Fruit fly (Drosophila melanogaster) whole organism, embryonic: ENCODE data around the gene CG7878.
A peak's percentile ranks its signal among the peaks of the same experiment; 100 is the strongest.

Source experiments
- B-H2 ChIP-seq: fragments of 200-800 bp; sonication (Bioruptor generic); optimal IDR thresholded peaks from 2 replicates; lab custom pipeline; 2018; ENCODE audit warnings: missing biosample characterization, mild to moderate bottlenecking, missing genetic modification characterization
- CG10267 ChIP-seq: fragments of 200-800 bp; sonication (Bioruptor generic); optimal IDR thresholded peaks from 2 replicates; lab custom pipeline; 2018; ENCODE audit warnings: missing biosample characterization, mild to moderate bottlenecking, missing genetic modification characterization, moderate library complexity
- CG12219 ChIP-seq: fragments of 200-800 bp; sonication (Bioruptor generic); optimal IDR thresholded peaks from 3 replicates; lab custom pipeline; 2018; ENCODE audit warnings: missing biosample characterization, mild to moderate bottlenecking, missing genetic modification characterization
- CG12236 ChIP-seq: fragments of 200-800 bp; sonication (Bioruptor generic); optimal IDR thresholded peaks from 2 replicates; lab custom pipeline; 2016; ENCODE audit warnings: missing biosample characterization, missing genetic modification characterization
- CG12744 ChIP-seq: fragments of 200-800 bp; sonication (Bioruptor generic); optimal IDR thresholded peaks from 2 replicates; lab custom pipeline; 2016; ENCODE audit warnings: missing biosample characterization, missing genetic modification characterization
- CG14667 ChIP-seq: fragments of 200-800 bp; sonication (Bioruptor generic); IDR thresholded peaks from 2 replicates; pipeline ENCODE4 v1.3.6; 2022; ENCODE audit warnings: missing biosample characterization, missing genetic modification characterization
- CG15269 ChIP-seq: fragments of 200-800 bp; sonication (Bioruptor generic); optimal IDR thresholded peaks from 2 replicates; lab custom pipeline; 2018; ENCODE audit warnings: missing biosample characterization, mild to moderate bottlenecking, missing genetic modification characterization, moderate library complexity
- CG1529 ChIP-seq: fragments of 200-800 bp; sonication (Bioruptor generic); optimal IDR thresholded peaks from 3 replicates; lab custom pipeline; 2018; ENCODE audit warnings: missing biosample characterization, missing genetic modification characterization
- CG17385 ChIP-seq: fragments of 200-800 bp; sonication (Bioruptor generic); optimal IDR thresholded peaks from 3 replicates; lab custom pipeline; 2018; ENCODE audit warnings: missing biosample characterization, mild to moderate bottlenecking, missing genetic modification characterization
- CG17802 ChIP-seq: fragments of 200-800 bp; sonication (Bioruptor generic); optimal IDR thresholded peaks from 2 replicates; lab custom pipeline; 2018; ENCODE audit warnings: missing biosample characterization, mild to moderate bottlenecking, missing genetic modification characterization, moderate library complexity
- CG2116 ChIP-seq: fragments of 200-800 bp; sonication (Bioruptor generic); optimal IDR thresholded peaks from 3 replicates; lab custom pipeline; 2018; ENCODE audit warnings: missing biosample characterization, mild to moderate bottlenecking, missing genetic modification characterization
- CG3281 ChIP-seq: fragments of 200-800 bp; sonication (Bioruptor generic); optimal IDR thresholded peaks from 3 replicates; lab custom pipeline; 2017; ENCODE audit warnings: missing biosample characterization, mild to moderate bottlenecking, missing genetic modification characterization
- CG3726 ChIP-seq: fragments of 200-800 bp; sonication (Bioruptor generic); IDR thresholded peaks from 3 replicates; pipeline ENCODE4, ENCODE4 v1.3.6; 2022; ENCODE audit warnings: missing biosample characterization, missing genetic modification characterization
- CG4282 ChIP-seq: fragments of 200-800 bp; sonication (Bioruptor generic); optimal IDR thresholded peaks from 2 replicates; lab custom pipeline; 2016; ENCODE audit warnings: missing biosample characterization, missing genetic modification characterization
- CG43689 ChIP-seq: fragments of 200-800 bp; sonication (Bioruptor generic); IDR thresholded peaks from 2 replicates; pipeline ENCODE4 v1.3.6; 2022; ENCODE audit warnings: missing biosample characterization, missing genetic modification characterization
- CG4424 ChIP-seq: fragments of 200-800 bp; sonication (Bioruptor generic); optimal IDR thresholded peaks from 3 replicates; lab custom pipeline; 2016; ENCODE audit warnings: missing biosample characterization, missing genetic modification characterization
- CG4854 ChIP-seq: fragments of 200-800 bp; sonication (Bioruptor generic); optimal IDR thresholded peaks from 2 replicates; lab custom pipeline; 2016; ENCODE audit warnings: missing biosample characterization, missing genetic modification characterization, inconsistent platforms
- CG6254 ChIP-seq: fragments of 200-800 bp; sonication (Bioruptor generic); optimal IDR thresholded peaks from 3 replicates; lab custom pipeline; 2017; ENCODE audit warnings: mild to moderate bottlenecking, missing biosample characterization, missing genetic modification reagents, missing genetic modification characterization
- CG6813 ChIP-seq: fragments of 200-800 bp; sonication (Bioruptor generic); optimal IDR thresholded peaks from 2 replicates; lab custom pipeline; 2017; ENCODE audit warnings: missing biosample characterization, missing genetic modification characterization, mild to moderate bottlenecking, moderate library complexity, missing genetic modification reagents
- CG7556 ChIP-seq: fragments of 200-800 bp; sonication (Bioruptor generic); optimal IDR thresholded peaks from 2 replicates; lab custom pipeline; 2017; ENCODE audit warnings: missing biosample characterization, mild to moderate bottlenecking, missing genetic modification characterization
- CG7987 ChIP-seq: fragments of 200-800 bp; sonication (Bioruptor generic); optimal IDR thresholded peaks from 2 replicates; lab custom pipeline; 2018; ENCODE audit warnings: missing biosample characterization, mild to moderate bottlenecking, missing genetic modification characterization, moderate library complexity
- CG8944 ChIP-seq: fragments of 200-800 bp; sonication (Bioruptor generic); optimal IDR thresholded peaks from 3 replicates; lab custom pipeline; 2016; ENCODE audit warnings: missing biosample characterization, missing genetic modification characterization
- CG9609 ChIP-seq: fragments of 200-800 bp; sonication (Bioruptor generic); optimal IDR thresholded peaks from 3 replicates; lab custom pipeline; 2016; ENCODE audit warnings: missing biosample characterization, missing genetic modification characterization
- CG9727 ChIP-seq: fragments of 200-800 bp; sonication (Bioruptor generic); optimal IDR thresholded peaks from 3 replicates; lab custom pipeline; 2017; ENCODE audit warnings: missing biosample characterization, mild to moderate bottlenecking, missing genetic modification characterization
- Camta ChIP-seq: fragments of 200-800 bp; sonication (Bioruptor generic); optimal IDR thresholded peaks from 2 replicates; lab custom pipeline; 2016; ENCODE audit warnings: missing biosample characterization, missing genetic modification characterization
- CkIIα-i1 ChIP-seq: fragments of 200-800 bp; sonication (Bioruptor generic); IDR thresholded peaks from 2 replicates; pipeline ENCODE4 v1.3.6; 2022; ENCODE audit warnings: missing biosample characterization, missing genetic modification characterization
- D ChIP-seq, 2 experiments: fragments of 200-800 bp in 1 of 2; fragments of >200 bp in 1 of 2; sonication (Bioruptor generic) in 1 of 2; optimal IDR thresholded peaks; 2 replicates in 1 of 2; 3 replicates in 1 of 2; lab custom pipeline; 2017; ENCODE audit warnings: mild to moderate bottlenecking in 1 of 2, missing biosample characterization in 1 of 2, missing genetic modification characterization in 1 of 2, missing genetic modification reagents in 1 of 2
- Dad ChIP-seq: fragments of 200-800 bp; sonication (Bioruptor generic); optimal IDR thresholded peaks from 3 replicates; lab custom pipeline; 2016; ENCODE audit warnings: missing biosample characterization, missing genetic modification characterization
- Dek ChIP-seq: fragments of 200-800 bp; sonication (Bioruptor generic); optimal IDR thresholded peaks from 3 replicates; lab custom pipeline; 2019; ENCODE audit warnings: missing biosample characterization, mild to moderate bottlenecking, missing genetic modification characterization, moderate library complexity
- Drgx ChIP-seq: fragments of 200-800 bp; sonication (Bioruptor generic); IDR thresholded peaks from 2 replicates; pipeline ENCODE4 v1.3.6; 2022; ENCODE audit warnings: missing biosample characterization, missing genetic modification characterization
- Hr39 ChIP-seq: fragments of >200 bp; optimal IDR thresholded peaks from 2 replicates; lab custom pipeline; 2017
- MTF-1 ChIP-seq: fragments of 200-800 bp; sonication (Bioruptor generic); optimal IDR thresholded peaks from 2 replicates; lab custom pipeline; 2018; ENCODE audit warnings: missing biosample characterization, mild to moderate bottlenecking, missing genetic modification characterization, borderline replicate concordance
- Optix ChIP-seq: fragments of 200-800 bp; sonication (Bioruptor generic); IDR thresholded peaks from 3 replicates; pipeline ENCODE4 v1.3.6; 2022; ENCODE audit warnings: missing biosample characterization, missing genetic modification characterization
- Sox102F ChIP-seq: fragments of 200-800 bp; sonication (Bioruptor generic); optimal IDR thresholded peaks from 2 replicates; lab custom pipeline; 2018; ENCODE audit warnings: missing biosample characterization, mild to moderate bottlenecking, missing genetic modification characterization, moderate library complexity
- Spps ChIP-seq: fragments of 200-800 bp; sonication (Bioruptor generic); optimal IDR thresholded peaks from 2 replicates; lab custom pipeline; 2018; ENCODE audit warnings: missing biosample characterization, mild to moderate bottlenecking, missing genetic modification characterization
- al ChIP-seq: fragments of 200-800 bp; sonication (Bioruptor generic); IDR thresholded peaks from 2 replicates; pipeline ENCODE4 v1.3.6; 2022; ENCODE audit warnings: missing biosample characterization, missing genetic modification characterization
- ato ChIP-seq: fragments of 200-800 bp; sonication (Bioruptor generic); IDR thresholded peaks from 2 replicates; pipeline ENCODE4 v1.3.6; 2022; ENCODE audit warnings: missing biosample characterization, missing genetic modification characterization; ENCODE audit not compliant: partially characterized antibody
- bab2 ChIP-seq: fragments of 200-800 bp; sonication (Bioruptor generic); optimal IDR thresholded peaks from 2 replicates; lab custom pipeline; 2016; ENCODE audit warnings: missing biosample characterization, missing genetic modification characterization
- bowl ChIP-seq: fragments of 200-800 bp; sonication (Bioruptor generic); IDR thresholded peaks from 2 replicates; pipeline ENCODE4 v1.3.6; 2022; ENCODE audit warnings: missing biosample characterization, missing genetic modification characterization
- cas ChIP-seq: fragments of 200-800 bp; sonication (Bioruptor generic); IDR thresholded peaks from 2 replicates; pipeline ENCODE4 v1.3.6; 2022; ENCODE audit warnings: missing biosample characterization, missing genetic modification characterization
- chn ChIP-seq: fragments of 200-800 bp; sonication (Bioruptor generic); optimal IDR thresholded peaks from 2 replicates; lab custom pipeline; 2016; ENCODE audit warnings: missing biosample characterization, missing genetic modification characterization
- nom ChIP-seq: fragments of 200-800 bp; sonication (Bioruptor generic); optimal IDR thresholded peaks from 2 replicates; lab custom pipeline; 2017; ENCODE audit warnings: missing biosample characterization, missing genetic modification characterization, mild to moderate bottlenecking, moderate library complexity, missing genetic modification reagents
- p53 ChIP-seq: fragments of 200-800 bp; sonication (Bioruptor generic); optimal IDR thresholded peaks from 2 replicates; lab custom pipeline; 2016; ENCODE audit warnings: missing biosample characterization, missing genetic modification characterization
- pnt ChIP-seq: fragments of 200-800 bp; sonication (Bioruptor generic); optimal IDR thresholded peaks from 3 replicates; lab custom pipeline; 2016; ENCODE audit warnings: missing biosample characterization, missing genetic modification characterization
- schlank ChIP-seq: fragments of 200-800 bp; sonication (Bioruptor generic); optimal IDR thresholded peaks from 2 replicates; lab custom pipeline; 2018; ENCODE audit warnings: missing biosample characterization, mild to moderate bottlenecking, missing genetic modification characterization
- slp2 ChIP-seq: fragments of 200-800 bp; sonication (Bioruptor generic); optimal IDR thresholded peaks from 2 replicates; lab custom pipeline; 2016; ENCODE audit warnings: missing biosample characterization, missing genetic modification characterization
- so ChIP-seq: fragments of 200-800 bp; sonication (Bioruptor generic); IDR thresholded peaks from 3 replicates; pipeline ENCODE4 v1.3.6; 2022; ENCODE audit warnings: missing biosample characterization, missing genetic modification characterization
- vnd ChIP-seq: fragments of 200-800 bp; sonication (Bioruptor generic); IDR thresholded peaks from 3 replicates; pipeline ENCODE4 v1.3.6; 2022; ENCODE audit warnings: missing biosample characterization, missing genetic modification characterization; ENCODE audit not compliant: partially characterized antibody
- vvl ChIP-seq: fragments of 200-800 bp; sonication (Bioruptor generic); IDR thresholded peaks from 2 replicates; pipeline ENCODE4 v1.3.6; 2022; ENCODE audit warnings: missing biosample characterization, missing genetic modification characterization

The CG7878 gene

DNA sequence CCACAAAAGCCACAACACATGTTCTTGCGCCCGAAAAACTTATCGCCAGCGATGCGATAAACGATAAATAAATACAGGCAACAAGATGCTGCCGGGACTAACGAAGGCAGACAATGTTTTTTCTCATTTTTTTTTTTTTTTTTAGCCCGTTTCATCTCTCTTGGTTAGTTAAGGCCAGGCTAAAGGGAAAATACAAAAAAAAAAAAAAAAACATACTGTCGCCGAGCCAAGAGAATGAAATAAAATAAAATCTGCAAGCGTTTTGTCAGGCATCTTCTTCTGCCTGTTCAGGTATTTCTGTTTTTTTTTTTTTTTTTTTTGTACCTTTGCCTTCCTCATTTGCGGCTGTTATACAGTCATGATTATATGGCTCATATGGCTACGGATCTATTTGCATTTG lies 42.3 kb downstream of the CG7878 start:
- peak; percentile 73 for TF ChIP-seq nom
- TF ChIP-seq ato = no peak

DNA sequence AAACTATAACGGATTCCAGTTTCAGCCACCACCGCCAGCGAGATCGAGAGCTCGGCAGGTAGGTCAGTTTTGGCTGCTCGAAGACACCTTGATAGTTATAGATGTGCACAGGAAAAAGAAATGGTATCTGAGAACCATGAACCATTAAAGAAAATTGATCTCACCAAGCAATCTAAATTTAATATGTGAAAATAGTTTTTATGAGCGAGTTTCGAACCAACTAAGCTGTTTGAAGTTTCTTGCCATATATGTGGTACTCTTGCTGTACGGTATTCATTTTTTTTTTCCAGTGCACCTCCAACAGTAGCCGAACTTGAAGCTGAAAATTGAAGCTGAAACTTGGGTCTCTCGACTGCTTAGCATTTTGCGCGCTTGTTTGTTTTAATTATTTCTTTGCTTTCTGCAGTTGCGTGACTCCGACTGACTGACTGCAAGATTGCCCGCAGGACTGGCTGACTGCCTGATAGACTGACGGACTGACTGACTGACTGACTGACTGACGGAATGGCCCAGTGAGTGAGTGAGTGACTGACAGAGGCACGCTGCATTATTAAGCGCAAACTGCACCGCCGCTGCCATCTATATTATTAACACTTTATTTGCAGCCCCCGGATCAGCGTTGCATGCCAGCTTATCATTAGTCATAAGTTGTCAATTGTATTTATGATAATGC lies 49.1 kb downstream of the CG7878 start:
- TF ChIP-seq chn (GFP tag; lab: Kevin White, UChicago) = peak; percentile 6
- TF ChIP-seq CG3281 = no peak
- TF ChIP-seq Spps (tag; lab: Kevin White, UChicago) = no peak
- peak; percentile 39 for TF ChIP-seq CG10267 (tag; lab: Kevin White, UChicago)
- no peak for TF ChIP-seq Dad (GFP tag; lab: Kevin White, UChicago)
- no peak for TF ChIP-seq slp2
- no peak for TF ChIP-seq CG7556 (GFP tag; lab: Kevin White, UChicago)
- peak; percentile 30 for TF ChIP-seq CG1529 (GFP tag; lab: Kevin White, UChicago)
- no peak for TF ChIP-seq CG4282 (GFP tag; lab: Kevin White, UChicago)
- no peak for TF ChIP-seq CG43689 (GFP tag; lab: Robert Waterston, UW)
- TF ChIP-seq CG6813 (GFP tag; lab: Kevin White, UChicago) = no peak
- no peak for TF ChIP-seq CG9609 (GFP tag; lab: Kevin White, UChicago)
- TF ChIP-seq Hr39 = no peak
- TF ChIP-seq CG12744 (GFP tag; lab: Kevin White, UChicago) = no peak
- peak; percentile 42 for TF ChIP-seq CG4424
- no peak for TF ChIP-seq CG14667 (GFP tag; lab: Robert Waterston, UW)
- no peak for TF ChIP-seq Camta (GFP tag; lab: Kevin White, UChicago)
- TF ChIP-seq CG12236 (GFP tag; lab: Kevin White, UChicago) = no peak
- TF ChIP-seq CG17802 (tag; lab: Kevin White, UChicago) = no peak
- TF ChIP-seq cas (GFP tag; lab: Robert Waterston, UW) = no peak
- peak; percentile 5 for TF ChIP-seq bab2 (GFP tag; lab: Kevin White, UChicago)
- TF ChIP-seq p53 (GFP tag; lab: Kevin White, UChicago) = no peak
- TF ChIP-seq Drgx (GFP tag; lab: Robert Waterston, UW) = peak; percentile 62
- TF ChIP-seq vvl (GFP tag; lab: Robert Waterston, UW) = peak; percentile 74
- no peak for TF ChIP-seq CG4854 (GFP tag; lab: Kevin White, UChicago)
- TF ChIP-seq D (optimal IDR thresholded peaks at IDR 0.05; lab: Kevin White, UChicago) = no peak
- TF ChIP-seq D (GFP tag; optimal IDR thresholded peaks at IDR 0.05; lab: Kevin White, UChicago) = peak; percentile 9
- no peak for TF ChIP-seq Optix (GFP tag; lab: Robert Waterston, UW)
- TF ChIP-seq CG2116 (GFP tag; lab: Kevin White, UChicago) = no peak
- no peak for TF ChIP-seq bowl (GFP tag; lab: Robert Waterston, UW)
- no peak for TF ChIP-seq Dek (tag; lab: Kevin White, UChicago)
- peak; percentile 49 for TF ChIP-seq pnt (GFP tag; lab: Kevin White, UChicago)
- TF ChIP-seq schlank (tag; lab: Kevin White, UChicago) = no peak
- TF ChIP-seq CG3726 (GFP tag; lab: Robert Waterston, UW) = no peak
- no peak for TF ChIP-seq B-H2
- peak; percentile 40 for TF ChIP-seq CG15269 (tag; lab: Kevin White, UChicago)
- TF ChIP-seq vnd (GFP tag; lab: Robert Waterston, UW) = no peak
- peak; percentile 39 for TF ChIP-seq CG6254 (GFP tag; lab: Kevin White, UChicago)
- TF ChIP-seq al (GFP tag; lab: Robert Waterston, UW) = no peak
- TF ChIP-seq CG9727 = peak; percentile 59
- no peak for TF ChIP-seq CkIIα-i1
- peak; percentile 49 for TF ChIP-seq CG12219 (GFP tag; lab: Kevin White, UChicago)
- TF ChIP-seq CG7987 (GFP tag; lab: Kevin White, UChicago) = no peak
- peak; percentile 72 for TF ChIP-seq Sox102F (GFP tag; lab: Kevin White, UChicago)
- TF ChIP-seq so (GFP tag; lab: Robert Waterston, UW) = peak; percentile 27; the same call in 1 of the 3 replicates
- TF ChIP-seq MTF-1 = no peak
- TF ChIP-seq CG8944 (GFP tag; lab: Kevin White, UChicago) = peak; percentile 35
- peak; percentile 32 for TF ChIP-seq CG17385
